Worm (Caenorhabditis elegans): ENCODE measurements around the gene R06F6.12.

DNA sequence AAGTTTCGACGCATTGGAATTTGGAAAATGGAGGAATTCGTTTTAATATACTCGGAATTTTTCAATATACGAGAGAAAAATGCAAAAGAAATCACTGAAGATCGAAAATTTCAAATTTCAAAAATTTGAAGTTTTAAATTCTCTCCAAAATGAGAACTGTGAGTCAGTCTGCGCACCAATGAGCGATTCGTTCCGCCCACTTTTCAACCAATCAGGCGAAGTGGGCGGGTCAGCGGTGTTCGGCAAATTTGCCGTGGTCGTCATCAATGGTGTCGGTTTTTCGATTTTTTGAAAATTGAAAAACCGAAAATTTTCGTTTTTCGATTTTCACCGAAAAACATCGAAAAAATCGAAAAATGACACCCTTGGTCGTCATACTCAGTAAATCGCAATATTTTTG, 14.7 kb upstream of the R06F6.12 start:
- no peak for TF ChIP-seq him-1 (tag; optimal IDR thresholded peaks at IDR 0.05)
- no peak for TF ChIP-seq W03F9.2 (tag; optimal IDR thresholded peaks at IDR 0.05)

Measured in whole organism, L4/young adult.